Fruit fly (Drosophila melanogaster) whole organism, embryonic: ENCODE results near the gene CG43094.

Experiments used
- Bgb ChIP-seq: fragments of 200-800 bp; sonication (Bioruptor generic); IDR thresholded peaks from 2 replicates; pipeline ENCODE4 v1.3.6; 2022; ENCODE audit warnings: missing biosample characterization, missing genetic modification characterization; ENCODE audit not compliant: partially characterized antibody
- CG10147 ChIP-seq: fragments of 200-800 bp; sonication (Bioruptor generic); optimal IDR thresholded peaks from 2 replicates; lab custom pipeline; 2019; ENCODE audit warnings: missing biosample characterization, mild to moderate bottlenecking, missing genetic modification characterization, moderate library complexity
- CG11247 ChIP-seq: fragments of 200-800 bp; sonication (Bioruptor generic); IDR thresholded peaks from 2 replicates; pipeline ENCODE4 v1.3.6; 2022; ENCODE audit warnings: missing biosample characterization, missing genetic modification characterization
- CG12155 ChIP-seq: fragments of 200-800 bp; sonication (Bioruptor generic); optimal IDR thresholded peaks from 3 replicates; lab custom pipeline; 2016; ENCODE audit warnings: missing biosample characterization, missing genetic modification characterization
- CG14860 ChIP-seq: fragments of 200-800 bp; sonication (Bioruptor generic); IDR thresholded peaks from 3 replicates; pipeline ENCODE4 v1.3.6; 2022; ENCODE audit warnings: missing biosample characterization, missing genetic modification characterization; ENCODE audit not compliant: partially characterized antibody
- CG1603 ChIP-seq: fragments of 200-800 bp; sonication (Bioruptor generic); optimal IDR thresholded peaks from 2 replicates; lab custom pipeline; 2019; ENCODE audit warnings: missing biosample characterization, mild to moderate bottlenecking, missing genetic modification characterization, moderate library complexity
- CG16863 ChIP-seq: fragments of 200-800 bp; sonication (Bioruptor generic); optimal IDR thresholded peaks from 3 replicates; lab custom pipeline; 2016; ENCODE audit warnings: missing biosample characterization, missing genetic modification characterization
- CG17359 ChIP-seq: fragments of 200-800 bp; sonication (Bioruptor generic); optimal IDR thresholded peaks from 3 replicates; lab custom pipeline; 2018; ENCODE audit warnings: missing biosample characterization, mild to moderate bottlenecking, missing genetic modification characterization, moderate library complexity
- CG2129 ChIP-seq: fragments of 200-800 bp; sonication (Bioruptor generic); IDR thresholded peaks from 2 replicates; pipeline ENCODE4 v1.3.6; 2022; ENCODE audit warnings: missing biosample characterization, missing genetic modification characterization; ENCODE audit not compliant: partially characterized antibody
- CG4360 ChIP-seq: fragments of 200-800 bp; sonication (Bioruptor generic); IDR thresholded peaks from 2 replicates; pipeline ENCODE4 v1.3.6; 2022; ENCODE audit warnings: missing biosample characterization, missing genetic modification characterization
- CG4730 ChIP-seq: fragments of 200-800 bp; sonication (Bioruptor generic); IDR thresholded peaks from 2 replicates; pipeline ENCODE4 v1.3.6; 2022; ENCODE audit warnings: missing biosample characterization, missing genetic modification characterization
- CG6791 ChIP-seq: fragments of 200-800 bp; sonication (Bioruptor generic); IDR thresholded peaks from 3 replicates; pipeline ENCODE4 v1.3.6; 2022; ENCODE audit warnings: missing biosample characterization, missing genetic modification characterization; ENCODE audit not compliant: partially characterized antibody
- CG7271 ChIP-seq: fragments of 200-800 bp; sonication (Bioruptor generic); optimal IDR thresholded peaks from 2 replicates; lab custom pipeline; 2018; ENCODE audit warnings: missing biosample characterization, mild to moderate bottlenecking, missing genetic modification characterization, moderate library complexity
- CG8388 ChIP-seq: fragments of 200-800 bp; sonication (Bioruptor generic); optimal IDR thresholded peaks from 2 replicates; lab custom pipeline; 2019; ENCODE audit warnings: missing biosample characterization, mild to moderate bottlenecking, missing genetic modification characterization, moderate library complexity
- CG9609 ChIP-seq: fragments of 200-800 bp; sonication (Bioruptor generic); optimal IDR thresholded peaks from 3 replicates; lab custom pipeline; 2016; ENCODE audit warnings: missing biosample characterization, missing genetic modification characterization
- CG9876 ChIP-seq: fragments of 200-800 bp; sonication (Bioruptor generic); optimal IDR thresholded peaks from 2 replicates; lab custom pipeline; 2016; ENCODE audit warnings: missing biosample characterization, missing genetic modification characterization
- Camta ChIP-seq: fragments of 200-800 bp; sonication (Bioruptor generic); optimal IDR thresholded peaks from 2 replicates; lab custom pipeline; 2016; ENCODE audit warnings: missing biosample characterization, missing genetic modification characterization
- CrebB ChIP-seq: fragments of 200-800 bp; sonication (Bioruptor generic); optimal IDR thresholded peaks from 3 replicates; lab custom pipeline; 2018; ENCODE audit warnings: missing biosample characterization, mild to moderate bottlenecking, missing genetic modification characterization
- Dek ChIP-seq: fragments of 200-800 bp; sonication (Bioruptor generic); optimal IDR thresholded peaks from 3 replicates; lab custom pipeline; 2019; ENCODE audit warnings: missing biosample characterization, mild to moderate bottlenecking, missing genetic modification characterization, moderate library complexity
- Dll ChIP-seq: fragments of 200-800 bp; sonication (Bioruptor generic); IDR thresholded peaks from 4 replicates; pipeline ENCODE4 v1.3.6; 2022; ENCODE audit warnings: missing biosample characterization, missing genetic modification characterization; ENCODE audit not compliant: partially characterized antibody
- Fer1 ChIP-seq: fragments of 200-800 bp; sonication (Bioruptor generic); optimal IDR thresholded peaks from 2 replicates; lab custom pipeline; 2017; ENCODE audit warnings: missing biosample characterization, mild to moderate bottlenecking, missing genetic modification characterization
- Hsf ChIP-seq: fragments of 200-800 bp; sonication (Bioruptor generic); optimal IDR thresholded peaks from 3 replicates; lab custom pipeline; 2016; ENCODE audit warnings: missing biosample characterization, missing genetic modification characterization
- Med ChIP-seq: fragments of 200-800 bp; sonication (Bioruptor generic); peaks from one replicate; lab custom pipeline; 2016; ENCODE audit warnings: missing biosample characterization, missing genetic modification characterization, mild to moderate bottlenecking, inconsistent platforms, moderate library complexity
- Mrtf ChIP-seq: fragments of 200-800 bp; sonication (Bioruptor generic); IDR thresholded peaks from 3 replicates; pipeline ENCODE4 v1.3.6; 2022; ENCODE audit warnings: missing biosample characterization, missing genetic modification characterization
- NfI ChIP-seq: fragments of 200-800 bp; sonication (Bioruptor generic); optimal IDR thresholded peaks from 3 replicates; lab custom pipeline; 2018; ENCODE audit warnings: missing biosample characterization, mild to moderate bottlenecking, missing genetic modification characterization, moderate library complexity
- Poxn ChIP-seq: fragments of 200-800 bp; sonication (Bioruptor generic); IDR thresholded peaks from 2 replicates; pipeline ENCODE4 v1.3.6; 2022; ENCODE audit warnings: missing biosample characterization, missing genetic modification characterization
- TFAM ChIP-seq: fragments of 200-800 bp; sonication (Bioruptor generic); optimal IDR thresholded peaks from 2 replicates; lab custom pipeline; 2017; ENCODE audit warnings: missing biosample characterization, missing genetic modification characterization, inconsistent platforms
- Taf1 ChIP-seq: fragments of 200-800 bp; sonication (Bioruptor generic); IDR thresholded peaks from 2 replicates; pipeline ENCODE4 v1.3.6; 2022; ENCODE audit warnings: missing biosample characterization, missing genetic modification characterization
- Tbp ChIP-seq: fragments of >200 bp; optimal IDR thresholded peaks from 2 replicates; lab custom pipeline; 2018; ENCODE audit warnings: missing biosample characterization, missing genetic modification characterization
- abd-A ChIP-seq: fragments of 200-800 bp; sonication (Bioruptor generic); optimal IDR thresholded peaks from 3 replicates; lab custom pipeline; 2019; ENCODE audit warnings: missing biosample characterization, mild to moderate bottlenecking, missing genetic modification characterization, moderate library complexity
- ap ChIP-seq: fragments of 200-800 bp; sonication (Bioruptor generic); IDR thresholded peaks from 2 replicates; pipeline ENCODE4 v1.3.6; 2022; ENCODE audit warnings: missing biosample characterization, missing genetic modification characterization
- bsh ChIP-seq, 2 experiments: fragments of 200-800 bp; sonication (Bioruptor generic); optimal IDR thresholded peaks; 2 replicates each; lab custom pipeline; 2017 to 2018; ENCODE audit warnings: mild to moderate bottlenecking in 2 of 2, missing biosample characterization in 2 of 2, missing genetic modification characterization in 2 of 2, moderate library complexity in 1 of 2
- chm ChIP-seq: fragments of 200-800 bp; sonication (Bioruptor generic); IDR thresholded peaks from 2 replicates; pipeline ENCODE4 v1.3.6; 2022; ENCODE audit warnings: missing biosample characterization, missing genetic modification characterization
- ci ChIP-seq: fragments of 200-800 bp; sonication (Bioruptor generic); IDR thresholded peaks from 3 replicates; pipeline ENCODE4 v1.3.6; 2022; ENCODE audit warnings: missing biosample characterization, missing genetic modification characterization
- dysf ChIP-seq: fragments of 200-800 bp; sonication (Bioruptor generic); IDR thresholded peaks from 3 replicates; pipeline ENCODE4 v1.3.6; 2022; ENCODE audit warnings: missing biosample characterization, missing genetic modification characterization
- emc ChIP-seq: fragments of 200-800 bp; sonication (Bioruptor generic); optimal IDR thresholded peaks from 2 replicates; lab custom pipeline; 2016; ENCODE audit warnings: missing biosample characterization, missing genetic modification characterization
- gce ChIP-seq: fragments of 200-800 bp; sonication (Bioruptor generic); IDR thresholded peaks from 3 replicates; pipeline ENCODE4 v1.3.6; 2022; ENCODE audit warnings: missing biosample characterization, missing genetic modification characterization
- gsb ChIP-seq: fragments of 200-800 bp; sonication (Bioruptor generic); IDR thresholded peaks from 2 replicates; pipeline ENCODE4 v1.3.6; 2022; ENCODE audit warnings: missing biosample characterization, missing genetic modification characterization
- hb ChIP-seq: fragments of 200-800 bp; sonication (Bioruptor generic); IDR thresholded peaks from 3 replicates; pipeline ENCODE4 v1.3.6; 2022; ENCODE audit warnings: missing biosample characterization, missing genetic modification characterization; ENCODE audit not compliant: partially characterized antibody
- kni ChIP-seq: fragments of 200-800 bp; sonication (Bioruptor generic); optimal IDR thresholded peaks from 3 replicates; lab custom pipeline; 2017; ENCODE audit warnings: mild to moderate bottlenecking, missing biosample characterization, missing genetic modification reagents, missing genetic modification characterization
- luna ChIP-seq: fragments of 200-800 bp; sonication (Bioruptor generic); optimal IDR thresholded peaks from 2 replicates; lab custom pipeline; 2016; ENCODE audit warnings: missing biosample characterization, missing genetic modification characterization
- odd ChIP-seq: fragments of 200-800 bp; sonication (Bioruptor generic); optimal IDR thresholded peaks from 2 replicates; lab custom pipeline; 2017; ENCODE audit warnings: missing biosample characterization, mild to moderate bottlenecking, missing genetic modification characterization
- scrt ChIP-seq: fragments of 200-800 bp; sonication (Bioruptor generic); optimal IDR thresholded peaks from 2 replicates; lab custom pipeline; 2018; ENCODE audit warnings: missing biosample characterization, mild to moderate bottlenecking, missing genetic modification characterization, moderate library complexity
- slbo ChIP-seq: fragments of 200-800 bp; sonication (Bioruptor generic); IDR thresholded peaks from 2 replicates; pipeline ENCODE4 v1.3.6; 2022; ENCODE audit warnings: missing biosample characterization, missing genetic modification characterization
- stwl ChIP-seq: fragments of 200-800 bp; sonication (Bioruptor generic); optimal IDR thresholded peaks from 3 replicates; lab custom pipeline; 2018; ENCODE audit warnings: missing biosample characterization, mild to moderate bottlenecking, missing genetic modification characterization, moderate library complexity
- tio ChIP-seq: fragments of 200-800 bp; sonication (Bioruptor generic); optimal IDR thresholded peaks from 2 replicates; lab custom pipeline; 2017; ENCODE audit warnings: missing biosample characterization, missing genetic modification characterization, inconsistent platforms
- ttk ChIP-seq: fragments of 200-800 bp; sonication (Bioruptor generic); IDR thresholded peaks from 2 replicates; pipeline ENCODE4 v2.1.2; 2022; ENCODE audit warnings: missing biosample characterization, missing genetic modification characterization
- yki ChIP-seq: fragments of >200 bp; optimal IDR thresholded peaks from 3 replicates; lab custom pipeline; 2018

Gene CG43094

DNA sequence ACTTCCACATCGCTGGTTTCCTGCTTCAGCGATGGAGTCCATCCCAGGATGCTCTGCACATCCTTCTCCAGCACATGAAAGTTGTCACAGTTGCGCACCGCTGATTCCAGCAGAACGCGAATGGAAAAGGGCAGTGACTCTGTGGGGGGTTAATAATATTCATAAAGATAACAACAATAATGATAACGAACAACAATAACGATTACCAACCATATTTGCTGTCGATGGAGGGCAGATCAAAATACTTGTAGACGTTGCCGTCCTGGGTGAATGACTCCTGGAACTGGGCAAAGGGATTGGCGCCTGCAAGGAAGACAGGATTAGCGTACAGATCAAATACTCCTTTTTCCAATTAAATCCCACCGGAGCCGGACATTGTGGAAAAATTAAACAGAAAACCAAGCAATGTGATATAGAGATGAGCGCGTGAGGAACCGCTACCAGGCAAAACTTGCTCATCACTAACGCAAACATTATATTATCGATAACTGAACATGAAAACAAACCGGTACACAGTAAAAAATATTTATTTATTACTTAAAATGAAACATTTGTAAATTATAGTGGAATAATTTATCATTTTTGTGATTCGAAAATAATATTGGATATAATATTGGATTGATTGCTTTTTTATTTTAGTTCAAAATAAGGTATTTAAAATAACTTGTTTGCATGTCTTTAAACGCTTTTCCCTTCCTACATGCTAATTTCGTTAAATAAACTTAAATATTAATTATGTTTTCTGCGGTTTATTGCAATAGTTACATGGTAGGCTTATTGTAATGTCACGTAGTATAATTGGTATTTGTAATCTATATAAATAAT is 46.4 kb downstream of the CG43094 start, which contains the start of gene Irp-1A (continued):
- TF ChIP-seq Poxn = no peak
- peak; percentile 49 for TF ChIP-seq Hsf (GFP tag; lab: Kevin White, UChicago)
- TF ChIP-seq ttk (GFP tag; lab: Robert Waterston, UW) = peak; percentile 74
- peak; percentile 34 for TF ChIP-seq stwl (tag; lab: Kevin White, UChicago)
- TF ChIP-seq CrebB (tag; lab: Kevin White, UChicago) = peak; percentile 54
- TF ChIP-seq bsh (GFP tag; optimal IDR thresholded peaks at IDR 0.05; lab: Kevin White, UChicago) = peak in 1 of 2 experiments; percentile 83
- peak; percentile 22 for TF ChIP-seq Camta (GFP tag; lab: Kevin White, UChicago)
- peak; percentile 37 for TF ChIP-seq scrt (GFP tag; lab: Kevin White, UChicago)
- no peak for TF ChIP-seq emc
- peak; percentile 62 for TF ChIP-seq NfI
- peak; percentile 51; the same call in 1 of the 2 replicates for TF ChIP-seq gsb (GFP tag; lab: Robert Waterston, UW)
- peak; percentile 23 for TF ChIP-seq CG9609
- TF ChIP-seq Bgb = peak; percentile 86
- TF ChIP-seq chm (GFP tag; lab: Robert Waterston, UW) = no peak
- no peak for TF ChIP-seq TFAM (GFP tag; lab: Kevin White, UChicago)
- TF ChIP-seq CG17359 (tag; lab: Kevin White, UChicago) = peak; percentile 83
- TF ChIP-seq luna = no peak
- peak; percentile 79 for TF ChIP-seq CG6791 (GFP tag; lab: Robert Waterston, UW)
- peak; percentile 73 for TF ChIP-seq CG11247 (GFP tag; lab: Robert Waterston, UW)
- TF ChIP-seq gce (GFP tag; lab: Robert Waterston, UW) = peak; percentile 65; the same call in 1 of the 3 replicates
- TF ChIP-seq ap (GFP tag; lab: Robert Waterston, UW) = peak; percentile 58
- TF ChIP-seq Dek (tag; lab: Kevin White, UChicago) = peak; percentile 80
- peak; percentile 83 for TF ChIP-seq CG10147 (GFP tag; lab: Kevin White, UChicago)
- TF ChIP-seq Fer1 (GFP tag; lab: Kevin White, UChicago) = peak; percentile 76
- TF ChIP-seq dysf = peak; percentile 72; the same call in 2 of the 3 replicates
- TF ChIP-seq hb (GFP tag; lab: Robert Waterston, UW) = peak; percentile 54; the same call in 1 of the 3 replicates
- TF ChIP-seq Tbp (GFP tag; lab: Kevin White, UChicago) = no peak
- peak; percentile 80 for TF ChIP-seq CG7271
- peak; percentile 70 for TF ChIP-seq CG4730 (GFP tag; lab: Robert Waterston, UW)
- peak; percentile 61 for TF ChIP-seq CG1603 (tag; lab: Kevin White, UChicago)
- TF ChIP-seq kni = no peak
- TF ChIP-seq CG9876 (GFP tag; lab: Kevin White, UChicago) = no peak
- peak; percentile 76 for TF ChIP-seq CG8388 (GFP tag; lab: Kevin White, UChicago)
- TF ChIP-seq Mrtf (GFP tag; lab: Robert Waterston, UW) = peak; percentile 35; the same call in 1 of the 3 replicates
- no peak for TF ChIP-seq tio
- TF ChIP-seq abd-A (tag; lab: Kevin White, UChicago) = no peak
- peak; percentile 86 for TF ChIP-seq slbo
- TF ChIP-seq CG4360 = peak; percentile 5; the same call in 1 of the 2 replicates
- TF ChIP-seq CG14860 (GFP tag; lab: Robert Waterston, UW) = peak; percentile 56; the same call in 2 of the 3 replicates
- TF ChIP-seq odd = peak; percentile 47
- TF ChIP-seq Dll (GFP tag; lab: Robert Waterston, UW) = peak; percentile 87
- peak; percentile 22 for TF ChIP-seq CG16863
- TF ChIP-seq Taf1 (GFP tag; lab: Robert Waterston, UW) = 0 out of 2 replicates have a peak, but pooled peaks have one; percentile 26
- peak; percentile 71 for TF ChIP-seq CG2129 (GFP tag; lab: Robert Waterston, UW)
- peak; percentile 82 for TF ChIP-seq Med (GFP tag; lab: Kevin White, UChicago)
- TF ChIP-seq yki (lab: Kevin White, UChicago) = no peak
- TF ChIP-seq CG12155 (GFP tag; lab: Kevin White, UChicago) = peak; percentile 69
- peak; percentile 82 for TF ChIP-seq ci (GFP tag; lab: Robert Waterston, UW)
